Fruit fly (Drosophila melanogaster) whole organism, larva: Measurements from ENCODE around the gene Zmynd8.

Experiments used
- noc ChIP-seq: fragments of 200-800 bp; sonication (Bioruptor generic); optimal IDR thresholded peaks from 3 replicates; lab custom pipeline; 2019; ENCODE audit warnings: missing biosample characterization, mild to moderate bottlenecking, missing genetic modification characterization, moderate library complexity

Gene Zmynd8

dm6 chr3R:31688671-31689642 lies 19.7 kb downstream of the Zmynd8 start:
- TF ChIP-seq noc (tag; lab: Kevin White, UChicago): no peak

dm6 chr3R:31689727-31690126 lies 20.5 kb downstream of the Zmynd8 start:
- TF ChIP-seq noc (tag; lab: Kevin White, UChicago): peak; percentile 29

- no peak for TF ChIP-seq noc (tag; lab: Kevin White, UChicago)
These were observed 21.2 kb downstream of the Zmynd8 start for dm6 chr3R:31690439-31690838.

dm6 chr3R:31696664-31697063 lies 27.4 kb downstream of the Zmynd8 start:
- TF ChIP-seq noc (tag; lab: Kevin White, UChicago): no peak

dm6 chr3R:31697606-31698005 lies 28.3 kb downstream of the Zmynd8 start:
- TF ChIP-seq noc (tag; lab: Kevin White, UChicago): no peak

- no peak for TF ChIP-seq noc (tag; lab: Kevin White, UChicago)
These were observed 29.0 kb downstream of the Zmynd8 start for dm6 chr3R:31698143-31698776.

- TF ChIP-seq noc (tag; lab: Kevin White, UChicago): no peak
These were observed 30.9 kb downstream of the Zmynd8 start for dm6 chr3R:31700212-31700611.

- no peak for TF ChIP-seq noc (tag; lab: Kevin White, UChicago)
These were observed 32.7 kb downstream of the Zmynd8 start for dm6 chr3R:31701934-31702333.

- no peak for TF ChIP-seq noc (tag; lab: Kevin White, UChicago)
These were observed 34.1 kb downstream of the Zmynd8 start for dm6 chr3R:31703370-31703769.

- no peak for TF ChIP-seq noc (tag; lab: Kevin White, UChicago)
These were observed 35.4 kb downstream of the Zmynd8 start for dm6 chr3R:31704524-31705215.

- TF ChIP-seq noc (tag; lab: Kevin White, UChicago): no peak
These were observed 37.1 kb downstream of the Zmynd8 start for dm6 chr3R:31706142-31706894.

dm6 chr3R:31706895-31707238 lies 37.6 kb downstream of the Zmynd8 start:
- TF ChIP-seq noc (tag; lab: Kevin White, UChicago): no peak

- no peak for TF ChIP-seq noc (tag; lab: Kevin White, UChicago)
These were observed 39.0 kb downstream of the Zmynd8 start, which contains the start of gene CG42693 for dm6 chr3R:31708240-31708639. CG42693 (minus strand) TSS chr3R:31708340.

dm6 chr3R:31709142-31709541 lies 39.9 kb downstream of the Zmynd8 start:
- TF ChIP-seq noc (tag; lab: Kevin White, UChicago): no peak

dm6 chr3R:31709769-31710168 lies 40.5 kb downstream of the Zmynd8 start:
- no peak for TF ChIP-seq noc (tag; lab: Kevin White, UChicago)
